Fruit fly (Drosophila melanogaster) whole organism, embryonic: ENCODE measurements around the gene CG7924.

Source experiments
- ATbp ChIP-seq: fragments of 200-800 bp; sonication (Bioruptor generic); optimal IDR thresholded peaks from 2 replicates; lab custom pipeline; 2017; ENCODE audit warnings: missing biosample characterization, mild to moderate bottlenecking, missing genetic modification characterization, missing genetic modification reagents
- BEAF-32 ChIP-seq: fragments of 200-800 bp; sonication (Bioruptor generic); optimal IDR thresholded peaks from 3 replicates; lab custom pipeline; 2017; ENCODE audit warnings: missing biosample characterization, missing genetic modification characterization, mild to moderate bottlenecking, moderate library complexity, missing genetic modification reagents
- CG11398 ChIP-seq: fragments of 200-800 bp; sonication (Bioruptor generic); optimal IDR thresholded peaks from 2 replicates; lab custom pipeline; 2016; ENCODE audit warnings: missing biosample characterization, missing genetic modification characterization
- CG11695 ChIP-seq: fragments of 200-800 bp; sonication (Bioruptor generic); IDR thresholded peaks from 3 replicates; pipeline ENCODE4 v1.3.6; 2022; ENCODE audit warnings: missing biosample characterization, missing genetic modification characterization
- CG12236 ChIP-seq: fragments of 200-800 bp; sonication (Bioruptor generic); optimal IDR thresholded peaks from 2 replicates; lab custom pipeline; 2016; ENCODE audit warnings: missing biosample characterization, missing genetic modification characterization
- CG12299 ChIP-seq: fragments of 200-800 bp; sonication (Bioruptor generic); optimal IDR thresholded peaks from 2 replicates; lab custom pipeline; 2018; ENCODE audit warnings: missing biosample characterization, mild to moderate bottlenecking, missing genetic modification characterization
- CG13894 ChIP-seq: fragments of 200-800 bp; sonication (Bioruptor generic); optimal IDR thresholded peaks from 3 replicates; lab custom pipeline; 2018; ENCODE audit warnings: missing biosample characterization, mild to moderate bottlenecking, missing genetic modification characterization, moderate library complexity
- CG15601 ChIP-seq: fragments of 200-800 bp; sonication (Bioruptor generic); optimal IDR thresholded peaks from 3 replicates; lab custom pipeline; 2019; ENCODE audit warnings: missing biosample characterization, mild to moderate bottlenecking, missing genetic modification characterization, moderate library complexity
- CG1603 ChIP-seq: fragments of 200-800 bp; sonication (Bioruptor generic); optimal IDR thresholded peaks from 2 replicates; lab custom pipeline; 2019; ENCODE audit warnings: missing biosample characterization, mild to moderate bottlenecking, missing genetic modification characterization, moderate library complexity
- CG16779 ChIP-seq: fragments of 200-800 bp; sonication (Bioruptor generic); IDR thresholded peaks from 2 replicates; pipeline ENCODE4 v1.3.6; 2022; ENCODE audit warnings: missing biosample characterization, missing genetic modification characterization
- CG18599 ChIP-seq: fragments of 200-800 bp; sonication (Bioruptor generic); optimal IDR thresholded peaks from 3 replicates; lab custom pipeline; 2017; ENCODE audit warnings: missing biosample characterization, missing genetic modification characterization, mild to moderate bottlenecking, moderate library complexity, missing genetic modification reagents
- CG30020 ChIP-seq: fragments of 200-800 bp; optimal IDR thresholded peaks from 2 replicates; lab custom pipeline; 2019; ENCODE audit warnings: missing biosample characterization, mild to moderate bottlenecking, missing genetic modification characterization, moderate library complexity
- CG30403 ChIP-seq: fragments of 200-800 bp; sonication (Bioruptor generic); optimal IDR thresholded peaks from 3 replicates; lab custom pipeline; 2016; ENCODE audit warnings: missing biosample characterization, missing genetic modification characterization
- CG34224 ChIP-seq: fragments of 200-800 bp; sonication (Bioruptor generic); IDR thresholded peaks from 3 replicates; pipeline ENCODE4 v1.3.6; 2022; ENCODE audit warnings: missing biosample characterization, missing genetic modification characterization; ENCODE audit not compliant: partially characterized antibody
- CG3726 ChIP-seq: fragments of 200-800 bp; sonication (Bioruptor generic); IDR thresholded peaks from 3 replicates; pipeline ENCODE4, ENCODE4 v1.3.6; 2022; ENCODE audit warnings: missing biosample characterization, missing genetic modification characterization
- CG4282 ChIP-seq: fragments of 200-800 bp; sonication (Bioruptor generic); optimal IDR thresholded peaks from 2 replicates; lab custom pipeline; 2016; ENCODE audit warnings: missing biosample characterization, missing genetic modification characterization
- CG4617 ChIP-seq: fragments of 200-800 bp; sonication (Bioruptor generic); optimal IDR thresholded peaks from 3 replicates; lab custom pipeline; 2016; ENCODE audit warnings: missing biosample characterization, missing genetic modification characterization, borderline replicate concordance
- CG5245 ChIP-seq: fragments of 200-800 bp; sonication (Bioruptor generic); optimal IDR thresholded peaks from 3 replicates; lab custom pipeline; 2016; ENCODE audit warnings: missing biosample characterization, missing genetic modification characterization
- CG6175 ChIP-seq: fragments of 200-800 bp; sonication (Bioruptor generic); IDR thresholded peaks from 3 replicates; pipeline ENCODE4 v1.3.6; 2022; ENCODE audit warnings: missing biosample characterization, missing genetic modification characterization
- CG6272 ChIP-seq: fragments of 200-800 bp; sonication (Bioruptor generic); IDR thresholded peaks from 2 replicates; pipeline ENCODE4 v1.3.6; 2022; ENCODE audit warnings: missing biosample characterization, missing genetic modification characterization
- CG6765 ChIP-seq: fragments of 200-800 bp; sonication (Bioruptor generic); optimal IDR thresholded peaks from 3 replicates; lab custom pipeline; 2017; ENCODE audit warnings: missing biosample characterization, mild to moderate bottlenecking, missing genetic modification characterization
- CG8281 ChIP-seq: fragments of 200-800 bp; sonication (Bioruptor generic); optimal IDR thresholded peaks from 2 replicates; lab custom pipeline; 2018; ENCODE audit warnings: missing biosample characterization, mild to moderate bottlenecking, missing genetic modification characterization, moderate library complexity
- D19B ChIP-seq: fragments of 200-800 bp; sonication (Bioruptor generic); optimal IDR thresholded peaks from 2 replicates; lab custom pipeline; 2017; ENCODE audit warnings: missing biosample characterization, mild to moderate bottlenecking, missing genetic modification characterization
- Fer1 ChIP-seq: fragments of 200-800 bp; sonication (Bioruptor generic); optimal IDR thresholded peaks from 2 replicates; lab custom pipeline; 2017; ENCODE audit warnings: missing biosample characterization, mild to moderate bottlenecking, missing genetic modification characterization
- Lim3 ChIP-seq: fragments of 200-800 bp; sonication (Bioruptor generic); IDR thresholded peaks from 2 replicates; pipeline ENCODE4 v1.3.6; 2022; ENCODE audit warnings: missing biosample characterization, missing genetic modification characterization
- Meics ChIP-seq: fragments of 200-800 bp; sonication (Bioruptor generic); optimal IDR thresholded peaks from 2 replicates; lab custom pipeline; 2017; ENCODE audit warnings: missing biosample characterization, mild to moderate bottlenecking, missing genetic modification characterization
- Ptx1 ChIP-seq: fragments of 200-800 bp; sonication (Bioruptor generic); IDR thresholded peaks from 2 replicates; pipeline ENCODE4 v1.3.6; 2022; ENCODE audit warnings: missing biosample characterization, missing genetic modification characterization
- Tbp ChIP-seq: fragments of >200 bp; optimal IDR thresholded peaks from 2 replicates; lab custom pipeline; 2018; ENCODE audit warnings: missing biosample characterization, missing genetic modification characterization
- abd-A ChIP-seq: fragments of 200-800 bp; sonication (Bioruptor generic); optimal IDR thresholded peaks from 3 replicates; lab custom pipeline; 2019; ENCODE audit warnings: missing biosample characterization, mild to moderate bottlenecking, missing genetic modification characterization, moderate library complexity
- ac ChIP-seq: fragments of 200-800 bp; sonication (Bioruptor generic); optimal IDR thresholded peaks from 3 replicates; lab custom pipeline; 2017; ENCODE audit warnings: missing biosample characterization, mild to moderate bottlenecking, missing genetic modification characterization
- ara ChIP-seq: fragments of 200-800 bp; sonication (Bioruptor generic); IDR thresholded peaks from 2 replicates; pipeline ENCODE4 v1.3.6; 2022; ENCODE audit warnings: missing biosample characterization, missing genetic modification characterization
- bowl ChIP-seq: fragments of 200-800 bp; sonication (Bioruptor generic); IDR thresholded peaks from 2 replicates; pipeline ENCODE4 v1.3.6; 2022; ENCODE audit warnings: missing biosample characterization, missing genetic modification characterization
- croc ChIP-seq: fragments of 200-800 bp; sonication (Bioruptor generic); conservative IDR thresholded peaks from 3 replicates; pipeline ENCODE4 v1.3.6; 2022; ENCODE audit warnings: missing biosample characterization, missing genetic modification characterization
- crol ChIP-seq: fragments of 200-800 bp; sonication (Bioruptor generic); IDR thresholded peaks from 2 replicates; pipeline ENCODE4 v1.3.6; 2022; ENCODE audit warnings: missing biosample characterization, missing genetic modification characterization
- gce ChIP-seq: fragments of 200-800 bp; sonication (Bioruptor generic); IDR thresholded peaks from 3 replicates; pipeline ENCODE4 v1.3.6; 2022; ENCODE audit warnings: missing biosample characterization, missing genetic modification characterization
- kni ChIP-seq: fragments of 200-800 bp; sonication (Bioruptor generic); optimal IDR thresholded peaks from 3 replicates; lab custom pipeline; 2017; ENCODE audit warnings: mild to moderate bottlenecking, missing biosample characterization, missing genetic modification reagents, missing genetic modification characterization
- lab ChIP-seq: fragments of 200-800 bp; sonication (Bioruptor generic); optimal IDR thresholded peaks from 3 replicates; lab custom pipeline; 2017; ENCODE audit warnings: missing biosample characterization, missing genetic modification characterization, mild to moderate bottlenecking, moderate library complexity, missing genetic modification reagents
- lilli ChIP-seq: fragments of 200-800 bp; sonication (Bioruptor generic); optimal IDR thresholded peaks from 3 replicates; lab custom pipeline; 2016; ENCODE audit warnings: missing biosample characterization, missing genetic modification characterization
- oc ChIP-seq: fragments of 200-800 bp; sonication (Bioruptor generic); optimal IDR thresholded peaks from 2 replicates; lab custom pipeline; 2018; ENCODE audit warnings: missing biosample characterization, mild to moderate bottlenecking, missing genetic modification characterization, moderate library complexity
- onecut ChIP-seq: fragments of 200-800 bp; sonication (Bioruptor generic); IDR thresholded peaks from 2 replicates; pipeline ENCODE4 v1.3.6; 2022; ENCODE audit warnings: missing biosample characterization, missing genetic modification characterization
- org-1 ChIP-seq: fragments of 200-800 bp; sonication (Bioruptor generic); optimal IDR thresholded peaks from 2 replicates; lab custom pipeline; 2017; ENCODE audit warnings: missing biosample characterization, missing genetic modification characterization
- pb ChIP-seq: fragments of 200-800 bp; sonication (Bioruptor generic); optimal IDR thresholded peaks from 3 replicates; lab custom pipeline; 2016; ENCODE audit warnings: missing biosample characterization, missing genetic modification characterization
- prd ChIP-seq, 3 experiments: fragments of >200 bp in 2 of 3; fragments of 200-800 bp in 1 of 3; sonication (Bioruptor generic) in 1 of 3; optimal IDR thresholded peaks in 2 of 3; IDR thresholded peaks in 1 of 3; 2 replicates in 2 of 3; 3 replicates in 1 of 3; pipeline versions ENCODE4 v1.3.6 to Lab custom; 2017 to 2022; ENCODE audit warnings: missing biosample characterization in 1 of 3, missing genetic modification characterization in 1 of 3
- ro ChIP-seq: fragments of 200-800 bp; sonication (Bioruptor generic); IDR thresholded peaks from 2 replicates; pipeline ENCODE4 v1.3.6; 2022; ENCODE audit warnings: missing biosample characterization, missing genetic modification characterization
- salm ChIP-seq: fragments of 200-800 bp; sonication (Bioruptor generic); optimal IDR thresholded peaks from 2 replicates; lab custom pipeline; 2018; ENCODE audit warnings: missing biosample characterization, mild to moderate bottlenecking, missing genetic modification characterization
- sens ChIP-seq: fragments of 200-800 bp; sonication (Bioruptor generic); peaks from one replicate; lab custom pipeline; 2016; ENCODE audit warnings: missing biosample characterization, missing genetic modification characterization
- slbo ChIP-seq: fragments of 200-800 bp; sonication (Bioruptor generic); IDR thresholded peaks from 2 replicates; pipeline ENCODE4 v1.3.6; 2022; ENCODE audit warnings: missing biosample characterization, missing genetic modification characterization
- slou ChIP-seq: fragments of 200-800 bp; sonication (Bioruptor generic); optimal IDR thresholded peaks from 3 replicates; lab custom pipeline; 2016; ENCODE audit warnings: missing biosample characterization, missing genetic modification characterization
- stwl ChIP-seq: fragments of 200-800 bp; sonication (Bioruptor generic); optimal IDR thresholded peaks from 3 replicates; lab custom pipeline; 2018; ENCODE audit warnings: missing biosample characterization, mild to moderate bottlenecking, missing genetic modification characterization, moderate library complexity
- ttk ChIP-seq: fragments of 200-800 bp; sonication (Bioruptor generic); IDR thresholded peaks from 2 replicates; pipeline ENCODE4 v2.1.2; 2022; ENCODE audit warnings: missing biosample characterization, missing genetic modification characterization
- vvl ChIP-seq: fragments of 200-800 bp; sonication (Bioruptor generic); IDR thresholded peaks from 2 replicates; pipeline ENCODE4 v1.3.6; 2022; ENCODE audit warnings: missing biosample characterization, missing genetic modification characterization
- zen2 ChIP-seq: fragments of 200-800 bp; sonication (Bioruptor generic); IDR thresholded peaks from 3 replicates; pipeline ENCODE4 v1.3.6; 2022; ENCODE audit warnings: missing biosample characterization, missing genetic modification characterization; ENCODE audit not compliant: partially characterized antibody

Gene CG7924

DNA sequence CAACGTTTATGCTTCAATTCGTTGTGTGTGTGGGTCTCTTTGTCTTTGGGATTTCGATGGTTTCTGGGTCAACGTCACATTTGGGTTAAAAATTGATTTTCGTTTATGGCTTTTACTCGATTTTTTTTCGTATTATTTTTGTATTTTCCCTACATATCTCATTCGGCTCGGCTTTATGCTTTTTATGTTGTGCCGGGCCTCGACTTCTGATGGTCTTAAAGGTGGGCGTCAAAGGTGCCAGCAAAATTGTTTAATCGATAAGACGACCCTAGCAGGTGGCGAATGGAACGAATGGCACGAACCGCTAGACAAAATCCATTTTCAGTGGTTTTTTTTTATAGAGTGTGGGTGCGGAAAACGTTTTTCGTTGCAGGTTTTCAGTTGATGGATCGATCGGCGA, 17.1 kb upstream of the CG7924 start:
- no peak for TF ChIP-seq Tbp (GFP tag; lab: Kevin White, UChicago)
- TF ChIP-seq salm (tag; lab: Kevin White, UChicago): no peak
- TF ChIP-seq stwl (tag; lab: Kevin White, UChicago): no peak
- no peak for TF ChIP-seq ara
- no peak for TF ChIP-seq slbo (GFP tag; lab: Robert Waterston, UW)
- TF ChIP-seq CG8281 (tag; lab: Kevin White, UChicago): no peak
- no peak for TF ChIP-seq CG16779 (GFP tag; lab: Robert Waterston, UW)
- TF ChIP-seq CG12236: no peak
- no peak for TF ChIP-seq lilli (GFP tag; lab: Kevin White, UChicago)
- no peak for TF ChIP-seq Lim3 (GFP tag; lab: Robert Waterston, UW)
- TF ChIP-seq CG13894 (tag; lab: Kevin White, UChicago): peak; percentile 7
- TF ChIP-seq CG18599 (GFP tag; lab: Kevin White, UChicago): no peak
- TF ChIP-seq crol: no peak
- peak; percentile 69 for TF ChIP-seq onecut
- TF ChIP-seq CG15601 (tag; lab: Kevin White, UChicago): no peak
- TF ChIP-seq org-1 (GFP tag; lab: Kevin White, UChicago): no peak
- TF ChIP-seq CG11695 (GFP tag; lab: Robert Waterston, UW): no peak
- TF ChIP-seq ro (GFP tag; lab: Robert Waterston, UW): no peak
- no peak for TF ChIP-seq CG30020 (tag; lab: Kevin White, UChicago)
- no peak for TF ChIP-seq ac (GFP tag; lab: Kevin White, UChicago)
- TF ChIP-seq CG34224: no peak
- TF ChIP-seq CG12299 (tag; lab: Kevin White, UChicago): no peak
- no peak for TF ChIP-seq Ptx1 (GFP tag; lab: Robert Waterston, UW)
- TF ChIP-seq CG6272 (GFP tag; lab: Robert Waterston, UW): no peak
- TF ChIP-seq sens (GFP tag; lab: Kevin White, UChicago): peak; percentile 2
- no peak for TF ChIP-seq Meics (GFP tag; lab: Kevin White, UChicago)
- TF ChIP-seq prd (optimal IDR thresholded peaks at IDR 0.05; lab: Kevin White, UChicago): no peak
- no peak for TF ChIP-seq prd (GFP tag; IDR thresholded peaks at IDR 0.05; lab: Robert Waterston, UW)
- no peak for TF ChIP-seq CG6765 (GFP tag; lab: Kevin White, UChicago)
- no peak for TF ChIP-seq croc
- no peak for TF ChIP-seq CG6175 (GFP tag; lab: Robert Waterston, UW)
- TF ChIP-seq abd-A: peak; percentile 8
- no peak for TF ChIP-seq bowl (GFP tag; lab: Robert Waterston, UW)
- no peak for TF ChIP-seq pb (GFP tag; lab: Kevin White, UChicago)
- TF ChIP-seq vvl: 0 out of 2 replicates have a peak, but pooled peaks have one; percentile 28
- no peak for TF ChIP-seq D19B (GFP tag; lab: Kevin White, UChicago)
- no peak for TF ChIP-seq zen2 (GFP tag; lab: Robert Waterston, UW)
- no peak for TF ChIP-seq gce (GFP tag; lab: Robert Waterston, UW)
- TF ChIP-seq kni (GFP tag; lab: Kevin White, UChicago): no peak
- TF ChIP-seq ATbp (GFP tag; lab: Kevin White, UChicago): no peak
- TF ChIP-seq Fer1 (GFP tag; lab: Kevin White, UChicago): no peak
- TF ChIP-seq ttk (GFP tag; lab: Robert Waterston, UW): no peak
- TF ChIP-seq oc (tag; lab: Kevin White, UChicago): peak; percentile 53
- TF ChIP-seq BEAF-32 (GFP tag; lab: Kevin White, UChicago): no peak
- no peak for TF ChIP-seq CG30403
- TF ChIP-seq CG5245 (GFP tag; lab: Kevin White, UChicago): no peak
- no peak for TF ChIP-seq CG4282 (GFP tag; lab: Kevin White, UChicago)
- no peak for TF ChIP-seq CG1603 (tag; lab: Kevin White, UChicago)
- TF ChIP-seq CG11398 (GFP tag; lab: Kevin White, UChicago): no peak
- no peak for TF ChIP-seq CG4617 (GFP tag; lab: Kevin White, UChicago)
- TF ChIP-seq slou (GFP tag; lab: Kevin White, UChicago): no peak
- TF ChIP-seq CG3726 (GFP tag; lab: Robert Waterston, UW): no peak
- peak; percentile 27 for TF ChIP-seq lab
